Worm (Caenorhabditis elegans) whole organism, mixed stage, embryonic: ENCODE results near the gene ccdc-149.

Experiments
- blmp-1 ChIP-seq: fragments of 150-350 bp; optimal IDR thresholded peaks from 2 replicates; lab custom pipeline; 2014; ENCODE audit warnings: missing biosample characterization, missing genetic modification characterization
- ceh-83 ChIP-seq: fragments of 200-800 bp; sonication (Bioruptor generic); optimal IDR thresholded peaks from 2 replicates; lab custom pipeline; 2018; ENCODE audit warnings: mild to moderate bottlenecking, missing genetic modification characterization, missing compliant biosample characterization
- ces-1 ChIP-seq: fragments of 150-350 bp; optimal IDR thresholded peaks from 2 replicates; lab custom pipeline; 2014; ENCODE audit warnings: missing biosample characterization, missing genetic modification reagents, missing genetic modification characterization
- elt-1 ChIP-seq: sonication (generic microtip); optimal IDR thresholded peaks from 2 replicates; lab custom pipeline; 2017; ENCODE audit warnings: missing genetic modification characterization, mild to moderate bottlenecking, missing compliant biosample characterization, antibody characterized with exemption, moderate library complexity, borderline replicate concordance; ENCODE audit not compliant: insufficient read depth
- elt-3 ChIP-seq: fragments of 150-350 bp; optimal IDR thresholded peaks from 2 replicates; lab custom pipeline; 2014; ENCODE audit warnings: missing biosample characterization, missing genetic modification characterization
- lin-13 ChIP-seq: fragments of 150-350 bp; optimal IDR thresholded peaks from 2 replicates; lab custom pipeline; 2014; ENCODE audit warnings: missing biosample characterization, missing genetic modification characterization
- nhr-237 ChIP-seq: fragments of 150-350 bp; optimal IDR thresholded peaks from 2 replicates; lab custom pipeline; 2014; ENCODE audit warnings: missing biosample characterization, missing genetic modification characterization
- nhr-28 ChIP-seq: fragments of 150-350 bp; optimal IDR thresholded peaks from 2 replicates; lab custom pipeline; 2014; ENCODE audit warnings: missing biosample characterization, missing genetic modification characterization
- nhr-76 ChIP-seq: sonication (generic microtip); optimal IDR thresholded peaks from 2 replicates; lab custom pipeline; 2017; ENCODE audit warnings: missing biosample characterization, missing genetic modification characterization
- sem-2 ChIP-seq: fragments of 200-800 bp; sonication (Bioruptor generic); optimal IDR thresholded peaks from 2 replicates; lab custom pipeline; 2018; ENCODE audit warnings: mild to moderate bottlenecking, missing genetic modification characterization, missing compliant biosample characterization
- snpc-4 ChIP-seq: fragments of 150-350 bp; optimal IDR thresholded peaks from 2 replicates; lab custom pipeline; 2014; ENCODE audit warnings: missing biosample characterization, missing genetic modification characterization
- unc-62 ChIP-seq: fragments of 150-350 bp; optimal IDR thresholded peaks from 2 replicates; lab custom pipeline; 2014; ENCODE audit warnings: missing biosample characterization, missing genetic modification reagents, missing genetic modification characterization
- zip-8 ChIP-seq: fragments of 150-350 bp; optimal IDR thresholded peaks from 2 replicates; lab custom pipeline; 2014; ENCODE audit warnings: missing biosample characterization, missing genetic modification characterization

DNA sequence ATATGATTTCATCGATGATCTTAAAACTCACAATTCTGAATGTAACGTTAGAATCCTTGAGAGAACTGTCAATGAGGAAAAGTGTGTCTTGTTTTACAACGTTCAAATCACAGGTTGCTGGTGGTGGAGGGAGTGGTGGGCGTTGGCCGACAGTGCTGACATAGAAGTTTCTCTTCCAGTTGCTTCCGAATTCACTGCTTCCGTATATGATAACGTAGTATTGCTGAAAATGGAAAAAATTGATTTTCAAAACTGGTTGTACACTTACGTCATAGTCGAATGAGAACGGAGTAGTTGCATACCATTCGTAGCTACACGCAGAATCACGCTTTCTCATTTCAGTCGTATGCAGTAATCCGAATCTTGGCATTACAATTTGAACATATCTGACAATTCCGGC is 19.4 kb downstream of the ccdc-149 start:
- no peak for TF ChIP-seq ces-1
- no peak for TF ChIP-seq unc-62
- TF ChIP-seq sem-2 (GFP tag; lab: Kevin White, UChicago) = no peak
- no peak for TF ChIP-seq nhr-76 (tag; lab: Kevin White, UChicago)
- no peak for TF ChIP-seq nhr-28
- no peak for TF ChIP-seq nhr-237 (tag; lab: Kevin White, UChicago)
- TF ChIP-seq elt-1 = no peak
- no peak for TF ChIP-seq blmp-1
- TF ChIP-seq elt-3 = no peak
- no peak for TF ChIP-seq zip-8
- no peak for TF ChIP-seq ceh-83 (GFP tag; lab: Kevin White, UChicago)
- no peak for TF ChIP-seq snpc-4
- TF ChIP-seq lin-13 (tag; lab: Kevin White, UChicago) = no peak
